Worm (Caenorhabditis elegans): ENCODE results near the gene C17F4.7.

DNA sequence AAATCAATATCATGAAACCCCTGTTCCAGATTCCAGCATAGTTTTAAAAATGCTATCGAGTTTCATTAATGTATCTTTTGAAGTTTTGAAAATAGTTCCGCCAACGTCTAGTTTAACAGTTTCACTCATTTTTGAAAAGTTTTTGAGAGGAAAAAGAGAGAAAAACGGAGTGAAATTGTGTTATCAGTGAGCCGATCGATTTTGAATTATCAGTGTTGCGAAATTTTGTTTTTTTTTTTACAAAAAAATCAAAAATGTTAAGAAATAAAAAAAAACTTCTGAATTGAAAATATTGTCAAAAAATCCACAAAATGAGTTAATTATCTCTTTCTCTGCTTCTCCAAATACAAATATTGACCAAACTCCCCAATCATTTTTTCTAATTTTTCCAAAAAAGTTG is 23.1 kb downstream of the C17F4.7 start, which contains the start of gene ZC239.13:
- TF ChIP-seq elt-1 (tag; optimal IDR thresholded peaks at IDR 0.05) (no peak), unc-39 (tag; optimal IDR thresholded peaks at IDR 0.05) (no peak), ceh-82 (tag; optimal IDR thresholded peaks at IDR 0.05) (no peak), nhr-12 (tag; optimal IDR thresholded peaks at IDR 0.05) (no peak)
